Worm (Caenorhabditis elegans) whole organism, young adult: Measurements from ENCODE around the gene clec-29.

ENCODE experiments used
- F37B4.10 ChIP-seq: fragments of 200-800 bp; sonication (Bioruptor generic); IDR thresholded peaks from 2 replicates; pipeline ENCODE4 v1.3.6; 2022; ENCODE audit warnings: missing genetic modification characterization, missing compliant biosample characterization
- mcd-1 ChIP-seq: fragments of 200-800 bp; sonication (Bioruptor generic); IDR thresholded peaks from 2 replicates; pipeline ENCODE4 v1.3.6; 2022; ENCODE audit warnings: missing genetic modification reagents, missing genetic modification characterization, missing compliant biosample characterization
- nhr-90 ChIP-seq: sonication (generic microtip); optimal IDR thresholded peaks from 2 replicates; lab custom pipeline; 2016; ENCODE audit warnings: missing genotype, mild to moderate bottlenecking, missing genetic modification characterization, missing compliant biosample characterization
- pha-4 ChIP-seq: fragments of 150-350 bp; sonication (generic microtip); optimal IDR thresholded peaks from 2 replicates; lab custom pipeline; 2014; ENCODE audit warnings: missing biosample characterization, missing genetic modification reagents, missing genetic modification characterization
- rec-8 ChIP-seq, 2 experiments: sonication (generic microtip); optimal IDR thresholded peaks; 2 replicates each; lab custom pipeline; 2016; ENCODE audit warnings: mild to moderate bottlenecking in 2 of 2, missing genetic modification characterization in 2 of 2, missing genetic modification reagents in 2 of 2, missing genotype in 2 of 2, missing biosample characterization in 1 of 2, missing compliant biosample characterization in 1 of 2, moderate library complexity in 1 of 2
- snpc-4 ChIP-seq, 5 experiments: fragments of 150-350 bp in 1 of 5; sonication (generic microtip) in 4 of 5; optimal IDR thresholded peaks; 2 replicates each; lab custom pipeline; 2014 to 2018; ENCODE audit warnings: missing genetic modification characterization in 5 of 5, missing biosample characterization in 3 of 5, antibody characterized with exemption in 2 of 5, mild to moderate bottlenecking in 2 of 5, missing compliant biosample characterization in 2 of 5, missing genotype in 2 of 5, moderate library complexity in 2 of 5, missing genetic modification reagents in 1 of 5
- unc-62 ChIP-seq: fragments of 150-350 bp; optimal IDR thresholded peaks from 2 replicates; lab custom pipeline; 2014; ENCODE audit warnings: missing biosample characterization, missing genetic modification reagents, missing genetic modification characterization

DNA sequence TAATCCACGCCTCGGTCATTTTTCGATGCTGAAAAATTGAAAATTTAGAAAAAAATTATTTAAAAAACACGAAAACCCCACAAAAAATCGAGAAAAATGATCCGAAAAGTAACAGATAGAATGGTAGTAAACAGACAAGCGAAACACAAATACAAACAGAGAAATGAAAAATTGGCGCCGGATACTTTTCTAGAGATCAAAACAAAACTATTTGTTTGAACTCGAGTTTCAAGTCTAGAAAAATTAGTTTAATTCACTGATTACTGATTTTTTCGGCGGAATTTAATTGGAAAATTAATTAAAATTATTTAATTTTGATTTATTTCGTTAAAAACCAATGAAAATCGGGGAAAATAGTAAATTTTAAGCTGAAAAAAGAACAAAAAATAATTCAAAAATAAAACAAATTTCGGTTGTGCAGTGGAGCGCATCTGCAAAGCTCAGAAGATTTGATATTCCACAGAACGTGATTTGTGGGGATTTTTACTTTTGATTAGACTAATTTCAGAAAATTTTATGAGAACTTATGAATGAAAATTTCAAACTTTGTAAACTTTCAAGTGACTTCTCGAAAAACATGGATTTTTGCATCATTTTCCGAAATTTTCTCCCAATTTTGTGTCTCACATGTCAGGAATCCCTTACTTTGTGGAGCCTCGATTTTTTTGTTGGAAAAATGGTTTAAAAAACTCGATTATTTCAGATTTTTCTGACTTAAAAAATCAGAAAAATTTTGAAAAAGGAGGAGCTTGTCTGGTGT, 7.4 kb upstream of the clec-29 start, which contains the start of gene gyg-2:
- TF ChIP-seq unc-62 (no peak), F37B4.10 (no peak), mcd-1 (GFP tag; lab: Robert Waterston, UW) (no peak; the same call in 1 of the 2 replicates), pha-4 (tag; lab: Kevin White, UChicago) (no peak), nhr-90 (tag; lab: Kevin White, UChicago) (no peak), rec-8 (tag; optimal IDR thresholded peaks at IDR 0.05; lab: Kevin White, UChicago) (no peak), snpc-4 (GFP tag; optimal IDR thresholded peaks at IDR 0.05; lab: Kevin White, UChicago) (no peak), snpc-4 (tag; optimal IDR thresholded peaks at IDR 0.05; lab: Kevin White, UChicago) (no peak)
